Worm (Caenorhabditis elegans) whole organism, mixed stage, embryonic: ENCODE results near the gene C27B7.2.

Experiments
- blmp-1 ChIP-seq: fragments of 150-350 bp; optimal IDR thresholded peaks from 2 replicates; lab custom pipeline; 2014; ENCODE audit warnings: missing biosample characterization, missing genetic modification characterization
- elt-3 ChIP-seq: fragments of 150-350 bp; optimal IDR thresholded peaks from 2 replicates; lab custom pipeline; 2014; ENCODE audit warnings: missing biosample characterization, missing genetic modification characterization
- hlh-1 ChIP-seq: fragments of 150-350 bp; optimal IDR thresholded peaks from 2 replicates; lab custom pipeline; 2014; ENCODE audit warnings: missing biosample characterization, missing genetic modification reagents, missing genetic modification characterization
- lsy-2 ChIP-seq: fragments of 150-350 bp; optimal IDR thresholded peaks from 2 replicates; lab custom pipeline; 2014; ENCODE audit warnings: missing biosample characterization, missing genetic modification characterization
- mls-2 ChIP-seq: sonication (generic microtip); optimal IDR thresholded peaks from 2 replicates; lab custom pipeline; 2016; ENCODE audit warnings: mild to moderate bottlenecking, missing genetic modification characterization, moderate library complexity, missing compliant biosample characterization
- sem-2 ChIP-seq: fragments of 200-800 bp; sonication (Bioruptor generic); optimal IDR thresholded peaks from 2 replicates; lab custom pipeline; 2018; ENCODE audit warnings: mild to moderate bottlenecking, missing genetic modification characterization, missing compliant biosample characterization
- snpc-4 ChIP-seq: fragments of 150-350 bp; optimal IDR thresholded peaks from 2 replicates; lab custom pipeline; 2014; ENCODE audit warnings: missing biosample characterization, missing genetic modification characterization
- ztf-11 ChIP-seq: fragments of 150-350 bp; optimal IDR thresholded peaks from 2 replicates; lab custom pipeline; 2014; ENCODE audit warnings: missing biosample characterization, missing genetic modification characterization

- TF ChIP-seq blmp-1 (tag; lab: Kevin White, UChicago), result no peak
- no peak for TF ChIP-seq elt-3 (tag; lab: Kevin White, UChicago)
- no peak for TF ChIP-seq ztf-11 (tag; lab: Kevin White, UChicago)
- TF ChIP-seq mls-2 (tag; lab: Kevin White, UChicago), result no peak
- TF ChIP-seq sem-2 (GFP tag; lab: Kevin White, UChicago), result no peak
- TF ChIP-seq hlh-1, result no peak
- TF ChIP-seq lsy-2 (tag; lab: Kevin White, UChicago), result no peak
- TF ChIP-seq snpc-4 (tag; lab: Kevin White, UChicago), result no peak
Measured at ce11 chrIV:8920284-8920806, 27.7 kb downstream of the C27B7.2 start.
